Fruit fly (Drosophila melanogaster): Measurements from ENCODE around the gene kat80.

dm6 chrX:16266437-16266836, 9.5 kb downstream of the kat80 start, which contains the start of gene CG12507:
- TF ChIP-seq usp (GFP tag; optimal IDR thresholded peaks at IDR 0.05) (no peak), pan (optimal IDR thresholded peaks at IDR 0.05) (no peak), EcR (GFP tag; optimal IDR thresholded peaks at IDR 0.05) (no peak), CG8478 (optimal IDR thresholded peaks at IDR 0.05) (no peak)

All from whole organism.